Fruit fly (Drosophila melanogaster) whole organism, embryonic: ENCODE data around the gene SPARC.

ENCODE experiments used
- Atf-2 ChIP-seq: fragments of 200-800 bp; sonication (Bioruptor generic); optimal IDR thresholded peaks from 2 replicates; lab custom pipeline; 2016; ENCODE audit warnings: missing biosample characterization, missing genetic modification characterization
- Bgb ChIP-seq: fragments of 200-800 bp; sonication (Bioruptor generic); IDR thresholded peaks from 2 replicates; pipeline ENCODE4 v1.3.6; 2022; ENCODE audit warnings: missing biosample characterization, missing genetic modification characterization; ENCODE audit not compliant: partially characterized antibody
- Blimp-1 ChIP-seq: fragments of 200-800 bp; sonication (Bioruptor generic); optimal IDR thresholded peaks from 3 replicates; lab custom pipeline; 2018; ENCODE audit warnings: missing biosample characterization, missing genetic modification characterization, mild to moderate bottlenecking, moderate library complexity, missing genetic modification reagents
- CG10267 ChIP-seq: fragments of 200-800 bp; sonication (Bioruptor generic); optimal IDR thresholded peaks from 2 replicates; lab custom pipeline; 2018; ENCODE audit warnings: missing biosample characterization, mild to moderate bottlenecking, missing genetic modification characterization, moderate library complexity
- CG10274 ChIP-seq: fragments of 200-800 bp; sonication (Bioruptor generic); optimal IDR thresholded peaks from 3 replicates; lab custom pipeline; 2017; ENCODE audit warnings: missing biosample characterization, mild to moderate bottlenecking, missing genetic modification characterization
- CG10543 ChIP-seq: fragments of 200-800 bp; sonication (Bioruptor generic); optimal IDR thresholded peaks from 3 replicates; lab custom pipeline; 2017; ENCODE audit warnings: missing biosample characterization, mild to moderate bottlenecking, missing genetic modification characterization, moderate library complexity
- CG12071 ChIP-seq: fragments of 200-800 bp; sonication (Bioruptor generic); optimal IDR thresholded peaks from 3 replicates; lab custom pipeline; 2018; ENCODE audit warnings: missing biosample characterization, mild to moderate bottlenecking, missing genetic modification characterization
- CG14441 ChIP-seq: fragments of 200-800 bp; sonication (Bioruptor generic); IDR thresholded peaks from 2 replicates; pipeline ENCODE4 v1.3.6; 2022; ENCODE audit warnings: missing biosample characterization, missing genetic modification characterization
- CG15514 ChIP-seq: fragments of 200-800 bp; sonication (Bioruptor generic); optimal IDR thresholded peaks from 3 replicates; lab custom pipeline; 2017; ENCODE audit warnings: missing biosample characterization, missing genetic modification characterization, mild to moderate bottlenecking, moderate library complexity, missing genetic modification reagents
- CG17186 ChIP-seq: fragments of 200-800 bp; sonication (Bioruptor generic); optimal IDR thresholded peaks from 3 replicates; lab custom pipeline; 2017; ENCODE audit warnings: missing biosample characterization, missing genetic modification reagents, missing genetic modification characterization
- CG17328 ChIP-seq: fragments of 200-800 bp; sonication (Bioruptor generic); IDR thresholded peaks from 2 replicates; pipeline ENCODE4 v1.3.6; 2022; ENCODE audit warnings: missing biosample characterization, missing genetic modification characterization
- CG17359 ChIP-seq: fragments of 200-800 bp; sonication (Bioruptor generic); optimal IDR thresholded peaks from 3 replicates; lab custom pipeline; 2018; ENCODE audit warnings: missing biosample characterization, mild to moderate bottlenecking, missing genetic modification characterization, moderate library complexity
- CG17385 ChIP-seq: fragments of 200-800 bp; sonication (Bioruptor generic); optimal IDR thresholded peaks from 3 replicates; lab custom pipeline; 2018; ENCODE audit warnings: missing biosample characterization, mild to moderate bottlenecking, missing genetic modification characterization
- CG1792 ChIP-seq: fragments of 200-800 bp; sonication (Bioruptor generic); optimal IDR thresholded peaks from 2 replicates; lab custom pipeline; 2016; ENCODE audit warnings: missing biosample characterization, missing genetic modification characterization
- CG1832 ChIP-seq: fragments of 200-800 bp; sonication (Bioruptor generic); optimal IDR thresholded peaks from 2 replicates; lab custom pipeline; 2017; ENCODE audit warnings: missing biosample characterization, mild to moderate bottlenecking, missing genetic modification characterization, inconsistent platforms
- CG2129 ChIP-seq: fragments of 200-800 bp; sonication (Bioruptor generic); IDR thresholded peaks from 2 replicates; pipeline ENCODE4 v1.3.6; 2022; ENCODE audit warnings: missing biosample characterization, missing genetic modification characterization; ENCODE audit not compliant: partially characterized antibody
- CG2678 ChIP-seq: fragments of 200-800 bp; sonication (Bioruptor generic); optimal IDR thresholded peaks from 3 replicates; lab custom pipeline; 2019; ENCODE audit warnings: missing biosample characterization, mild to moderate bottlenecking, missing genetic modification characterization, moderate library complexity
- CG30403 ChIP-seq: fragments of 200-800 bp; sonication (Bioruptor generic); optimal IDR thresholded peaks from 3 replicates; lab custom pipeline; 2016; ENCODE audit warnings: missing biosample characterization, missing genetic modification characterization
- CG33213 ChIP-seq: fragments of 200-800 bp; sonication (Bioruptor generic); optimal IDR thresholded peaks from 3 replicates; lab custom pipeline; 2016; ENCODE audit warnings: missing biosample characterization, missing genetic modification characterization
- CG4854 ChIP-seq: fragments of 200-800 bp; sonication (Bioruptor generic); optimal IDR thresholded peaks from 2 replicates; lab custom pipeline; 2016; ENCODE audit warnings: missing biosample characterization, missing genetic modification characterization, inconsistent platforms
- CG5180 ChIP-seq: fragments of 200-800 bp; sonication (Bioruptor generic); optimal IDR thresholded peaks from 3 replicates; lab custom pipeline; 2017; ENCODE audit warnings: missing biosample characterization, missing genetic modification characterization, mild to moderate bottlenecking, moderate library complexity, missing genetic modification reagents
- CG6854 ChIP-seq: fragments of 200-800 bp; sonication (Bioruptor generic); optimal IDR thresholded peaks from 3 replicates; lab custom pipeline; 2017; ENCODE audit warnings: missing biosample characterization, mild to moderate bottlenecking, missing genetic modification characterization
- CG7556 ChIP-seq: fragments of 200-800 bp; sonication (Bioruptor generic); optimal IDR thresholded peaks from 2 replicates; lab custom pipeline; 2017; ENCODE audit warnings: missing biosample characterization, mild to moderate bottlenecking, missing genetic modification characterization
- CG8359 ChIP-seq: fragments of 200-800 bp; sonication (Bioruptor generic); optimal IDR thresholded peaks from 2 replicates; lab custom pipeline; 2017; ENCODE audit warnings: missing biosample characterization, mild to moderate bottlenecking, missing genetic modification characterization, borderline replicate concordance
- Fer1 ChIP-seq: fragments of 200-800 bp; sonication (Bioruptor generic); optimal IDR thresholded peaks from 2 replicates; lab custom pipeline; 2017; ENCODE audit warnings: missing biosample characterization, mild to moderate bottlenecking, missing genetic modification characterization
- HmgD ChIP-seq: fragments of 200-800 bp; sonication (Bioruptor generic); optimal IDR thresholded peaks from 3 replicates; lab custom pipeline; 2016; ENCODE audit warnings: missing biosample characterization, missing genetic modification characterization
- Lim3 ChIP-seq: fragments of 200-800 bp; sonication (Bioruptor generic); IDR thresholded peaks from 2 replicates; pipeline ENCODE4 v1.3.6; 2022; ENCODE audit warnings: missing biosample characterization, missing genetic modification characterization
- Max ChIP-seq: fragments of 200-800 bp; sonication (Bioruptor generic); optimal IDR thresholded peaks from 2 replicates; lab custom pipeline; 2016; ENCODE audit warnings: missing biosample characterization, mild to moderate bottlenecking, missing genetic modification characterization
- Med ChIP-seq: fragments of 200-800 bp; sonication (Bioruptor generic); peaks from one replicate; lab custom pipeline; 2016; ENCODE audit warnings: missing biosample characterization, missing genetic modification characterization, mild to moderate bottlenecking, inconsistent platforms, moderate library complexity
- Nf-YB ChIP-seq: fragments of 200-800 bp; sonication (Bioruptor generic); optimal IDR thresholded peaks from 3 replicates; lab custom pipeline; 2019; ENCODE audit warnings: missing biosample characterization, mild to moderate bottlenecking, missing genetic modification characterization, moderate library complexity
- Sox102F ChIP-seq: fragments of 200-800 bp; sonication (Bioruptor generic); optimal IDR thresholded peaks from 2 replicates; lab custom pipeline; 2018; ENCODE audit warnings: missing biosample characterization, mild to moderate bottlenecking, missing genetic modification characterization, moderate library complexity
- Spps ChIP-seq: fragments of 200-800 bp; sonication (Bioruptor generic); optimal IDR thresholded peaks from 2 replicates; lab custom pipeline; 2018; ENCODE audit warnings: missing biosample characterization, mild to moderate bottlenecking, missing genetic modification characterization
- Usf ChIP-seq: fragments of 200-800 bp; sonication (Bioruptor generic); optimal IDR thresholded peaks from 2 replicates; lab custom pipeline; 2017; ENCODE audit warnings: missing genotype, missing biosample characterization, missing genetic modification characterization
- Vsx1 ChIP-seq: fragments of 200-800 bp; sonication (Bioruptor generic); optimal IDR thresholded peaks from 2 replicates; lab custom pipeline; 2017; ENCODE audit warnings: missing biosample characterization, mild to moderate bottlenecking, missing genetic modification characterization, missing genetic modification reagents
- br ChIP-seq: fragments of >200 bp; optimal IDR thresholded peaks from 2 replicates; lab custom pipeline; 2017
- dan ChIP-seq: fragments of 200-800 bp; sonication (Bioruptor generic); IDR thresholded peaks from 2 replicates; pipeline ENCODE4 v1.3.6; 2022; ENCODE audit warnings: missing biosample characterization, missing genetic modification characterization
- gce ChIP-seq: fragments of 200-800 bp; sonication (Bioruptor generic); IDR thresholded peaks from 3 replicates; pipeline ENCODE4 v1.3.6; 2022; ENCODE audit warnings: missing biosample characterization, missing genetic modification characterization
- jing ChIP-seq: fragments of 200-800 bp; sonication (Bioruptor generic); optimal IDR thresholded peaks from 2 replicates; lab custom pipeline; 2018; ENCODE audit warnings: missing biosample characterization, mild to moderate bottlenecking, missing genetic modification characterization
- mam ChIP-seq: fragments of 200-800 bp; sonication (Bioruptor generic); optimal IDR thresholded peaks from 3 replicates; lab custom pipeline; 2016; ENCODE audit warnings: missing biosample characterization, missing genetic modification characterization
- nerfin-2 ChIP-seq: fragments of 200-800 bp; sonication (Bioruptor generic); IDR thresholded peaks from 2 replicates; pipeline ENCODE4 v1.3.6; 2022; ENCODE audit warnings: missing biosample characterization, missing genetic modification characterization; ENCODE audit not compliant: partially characterized antibody
- peb ChIP-seq: fragments of 200-800 bp; sonication (Bioruptor generic); IDR thresholded peaks from 2 replicates; pipeline ENCODE4 v1.3.6; 2022; ENCODE audit warnings: missing biosample characterization, missing genetic modification characterization
- pho ChIP-seq: fragments of 200-800 bp; sonication (Bioruptor generic); optimal IDR thresholded peaks from 2 replicates; lab custom pipeline; 2016; ENCODE audit warnings: missing biosample characterization, missing genetic modification characterization
- prd ChIP-seq, 3 experiments: fragments of >200 bp in 2 of 3; fragments of 200-800 bp in 1 of 3; sonication (Bioruptor generic) in 1 of 3; optimal IDR thresholded peaks in 2 of 3; IDR thresholded peaks in 1 of 3; 2 replicates in 2 of 3; 3 replicates in 1 of 3; pipeline versions ENCODE4 v1.3.6 to Lab custom; 2017 to 2022; ENCODE audit warnings: missing biosample characterization in 1 of 3, missing genetic modification characterization in 1 of 3
- repo ChIP-seq: fragments of 200-800 bp; sonication (Bioruptor generic); optimal IDR thresholded peaks from 2 replicates; lab custom pipeline; 2016; ENCODE audit warnings: missing biosample characterization, missing genetic modification characterization
- slp2 ChIP-seq: fragments of 200-800 bp; sonication (Bioruptor generic); optimal IDR thresholded peaks from 2 replicates; lab custom pipeline; 2016; ENCODE audit warnings: missing biosample characterization, missing genetic modification characterization
- sob ChIP-seq: fragments of 200-800 bp; sonication (Bioruptor generic); IDR thresholded peaks from 2 replicates; pipeline ENCODE4 v1.3.6; 2022; ENCODE audit warnings: missing biosample characterization, missing genetic modification characterization
- stc ChIP-seq: fragments of 200-800 bp; sonication (Bioruptor generic); IDR thresholded peaks from 2 replicates; pipeline ENCODE4 v1.3.6; 2022; ENCODE audit warnings: missing biosample characterization, missing genetic modification characterization
- trh ChIP-seq: fragments of 200-800 bp; sonication (Bioruptor generic); optimal IDR thresholded peaks from 2 replicates; lab custom pipeline; 2016; ENCODE audit warnings: missing biosample characterization, missing genetic modification characterization
- vfl ChIP-seq: fragments of 200-800 bp; sonication (Bioruptor generic); optimal IDR thresholded peaks from 2 replicates; lab custom pipeline; 2016; ENCODE audit warnings: missing biosample characterization, missing genetic modification characterization

The SPARC gene

dm6 chr3R:26875544-26876027 is 3.8 kb upstream of the SPARC start, which contains the start of gene Rb97D (continued):
- peak; percentile 78 for TF ChIP-seq CG2678 (tag; lab: Kevin White, UChicago)
- peak; percentile 61 for TF ChIP-seq CG10543 (GFP tag; lab: Kevin White, UChicago)
- TF ChIP-seq Max (GFP tag; lab: Kevin White, UChicago), result peak; percentile 12
- TF ChIP-seq gce (GFP tag; lab: Robert Waterston, UW), result 0 out of 3 replicates have a peak, but pooled peaks have one; percentile 43
- peak; percentile 65 for TF ChIP-seq CG5180 (GFP tag; lab: Kevin White, UChicago)
- TF ChIP-seq Nf-YB (GFP tag; lab: Kevin White, UChicago), result peak; percentile 50
- no peak for TF ChIP-seq CG10274 (GFP tag; lab: Kevin White, UChicago)
- TF ChIP-seq mam, result peak; percentile 80
- peak; percentile 35 for TF ChIP-seq CG12071 (GFP tag; lab: Kevin White, UChicago)
- TF ChIP-seq Sox102F (GFP tag; lab: Kevin White, UChicago), result peak; percentile 55
- TF ChIP-seq CG1792, result peak; percentile 45
- TF ChIP-seq Med (GFP tag; lab: Kevin White, UChicago), result peak; percentile 90
- peak; percentile 43 for TF ChIP-seq Usf (GFP tag; lab: Kevin White, UChicago)
- peak; percentile 34 for TF ChIP-seq CG4854 (GFP tag; lab: Kevin White, UChicago)
- TF ChIP-seq CG17328 (GFP tag; lab: Robert Waterston, UW), result peak; percentile 78
- peak; percentile 91 for TF ChIP-seq CG2129
- TF ChIP-seq HmgD (GFP tag; lab: Kevin White, UChicago), result peak; percentile 26
- peak; percentile 78 for TF ChIP-seq sob (GFP tag; lab: Robert Waterston, UW)
- peak; percentile 84 for TF ChIP-seq CG30403 (GFP tag; lab: Kevin White, UChicago)
- peak; percentile 66 for TF ChIP-seq CG17359 (tag; lab: Kevin White, UChicago)
- TF ChIP-seq Atf-2, result peak; percentile 32
- peak; percentile 65 for TF ChIP-seq CG10267
- 0 out of 2 replicates have a peak, but pooled peaks have one; percentile 46 for TF ChIP-seq stc
- TF ChIP-seq CG17186 (GFP tag; lab: Kevin White, UChicago), result no peak
- TF ChIP-seq repo (GFP tag; lab: Kevin White, UChicago), result peak; percentile 53
- TF ChIP-seq CG7556 (GFP tag; lab: Kevin White, UChicago), result peak; percentile 63
- TF ChIP-seq Lim3, result no peak
- peak; percentile 87 for TF ChIP-seq CG15514 (GFP tag; lab: Kevin White, UChicago)
- TF ChIP-seq CG17385 (GFP tag; lab: Kevin White, UChicago), result peak; percentile 66
- peak; percentile 57 for TF ChIP-seq nerfin-2 (GFP tag; lab: Robert Waterston, UW)
- TF ChIP-seq dan, result no peak
- TF ChIP-seq trh (GFP tag; lab: Kevin White, UChicago), result peak; percentile 12
- peak; percentile 37; the same call in 1 of the 2 replicates for TF ChIP-seq peb
- no peak for TF ChIP-seq Vsx1
- peak; percentile 42 for TF ChIP-seq vfl
- no peak for TF ChIP-seq br
- TF ChIP-seq prd (optimal IDR thresholded peaks at IDR 0.05; lab: Kevin White, UChicago), result no peak
- peak; percentile 74; the same call in 2 of the 3 replicates for TF ChIP-seq prd (GFP tag; IDR thresholded peaks at IDR 0.05; lab: Robert Waterston, UW)
- peak; percentile 63 for TF ChIP-seq CG14441 (GFP tag; lab: Robert Waterston, UW)
- peak; percentile 59 for TF ChIP-seq Blimp-1 (GFP tag; lab: Kevin White, UChicago)
- peak; percentile 23 for TF ChIP-seq Spps (tag; lab: Kevin White, UChicago)
- TF ChIP-seq CG8359 (GFP tag; lab: Kevin White, UChicago), result peak; percentile 15
- TF ChIP-seq CG1832 (GFP tag; lab: Kevin White, UChicago), result no peak
- TF ChIP-seq slp2, result peak; percentile 32
- peak; percentile 83 for TF ChIP-seq Bgb (GFP tag; lab: Robert Waterston, UW)
- peak; percentile 58 for TF ChIP-seq pho (GFP tag; lab: Kevin White, UChicago)
- TF ChIP-seq Fer1, result peak; percentile 52
- TF ChIP-seq CG33213 (GFP tag; lab: Kevin White, UChicago), result peak; percentile 63
- peak; percentile 5 for TF ChIP-seq jing
- TF ChIP-seq CG6854 (GFP tag; lab: Kevin White, UChicago), result no peak
